Worm (Caenorhabditis elegans): ENCODE data around the gene F45E6.1.

ce11 chrX:12492467-12492866, 15.2 kb upstream of the F45E6.1 start, which contains the start of gene lips-1:
- no peak for TF ChIP-seq cnd-1 (tag; optimal IDR thresholded peaks at IDR 0.05)
- no peak for TF ChIP-seq snpc-4 (tag; optimal IDR thresholded peaks at IDR 0.05)

Data from whole organism, mixed stage, embryonic.